Worm (Caenorhabditis elegans): ENCODE measurements around the gene col-37.
A peak's percentile ranks its signal among the peaks of the same experiment; 100 is the strongest.

col-37 gene

ce11 chrV:12188830-12189229 is 21.3 kb upstream of the col-37 start:
- TF ChIP-seq elt-1 (tag; optimal IDR thresholded peaks at IDR 0.05) (no peak), pha-4 (tag; optimal IDR thresholded peaks at IDR 0.05) (peak; percentile 76), ceh-28 (tag; optimal IDR thresholded peaks at IDR 0.05) (no peak)

- TF ChIP-seq lin-15B (tag; optimal IDR thresholded peaks at IDR 0.05) (no peak), pha-4 (tag; optimal IDR thresholded peaks at IDR 0.05) (peak; percentile 91)
Measured at ce11 chrV:12187344-12187743, 19.8 kb upstream of the col-37 start, which contains the start of gene ZK863.8. TSS of gene ZK863.8 (minus strand) at chrV:12187516.

DNA sequence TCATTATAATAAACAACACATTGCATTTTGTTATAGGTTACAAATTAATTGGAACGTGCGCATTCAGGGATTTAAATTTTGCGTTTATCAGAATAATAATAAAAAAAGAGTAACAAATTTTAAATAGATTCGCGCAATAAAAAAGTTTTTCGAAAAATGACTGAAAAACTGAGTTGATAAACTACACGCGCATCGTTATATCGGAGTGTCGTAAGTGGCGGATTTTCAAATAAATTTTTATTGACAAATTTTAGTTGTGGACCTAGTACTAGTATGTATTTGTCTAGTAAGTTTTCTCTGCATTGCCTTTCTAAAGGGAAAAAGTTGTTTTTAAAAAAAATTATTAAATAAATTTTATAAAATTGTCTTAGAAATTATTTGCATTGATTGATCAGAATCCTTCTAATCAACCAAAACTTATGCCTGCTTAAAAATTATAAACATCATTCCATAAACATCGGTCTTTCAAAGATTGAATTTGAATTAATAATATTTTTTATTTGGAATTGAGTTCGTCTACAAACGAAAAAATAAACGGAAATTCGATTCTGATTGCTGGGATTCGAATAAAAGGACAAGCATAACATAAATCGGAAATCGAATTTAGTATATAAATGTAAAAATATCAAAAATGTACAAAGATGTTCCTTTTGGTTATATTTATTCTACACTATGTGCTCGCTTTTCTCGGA is 16.9 kb upstream of the col-37 start, which contains the start of gene srd-4:
Gene srd-4 (plus strand): TSS at position 642 of the 692 bp plus-strand sequence.
- TF ChIP-seq R02D3.7 (tag; optimal IDR thresholded peaks at IDR 0.05) (no peak), elt-2 (tag; optimal IDR thresholded peaks at IDR 0.05) (no peak), nhr-67 (tag; optimal IDR thresholded peaks at IDR 0.05) (no peak), nhr-12 (tag; optimal IDR thresholded peaks at IDR 0.05) (no peak), nhr-43 (tag; optimal IDR thresholded peaks at IDR 0.05; ENCODE audit: poor library complexity, severe bottlenecking) (no peak), egl-5 (tag; optimal IDR thresholded peaks at IDR 0.05) (no peak), lin-15B (tag; optimal IDR thresholded peaks at IDR 0.05) (peak; percentile 4), unc-39 (tag; optimal IDR thresholded peaks at IDR 0.05) (no peak), nfya-1 (tag; optimal IDR thresholded peaks at IDR 0.05; ENCODE audit: insufficient read depth) (no peak), skn-1 (tag; optimal IDR thresholded peaks at IDR 0.05) (no peak), ceh-9 (tag; optimal IDR thresholded peaks at IDR 0.05) (no peak), jun-1 (tag; optimal IDR thresholded peaks at IDR 0.05) (no peak), nhr-23 (tag; optimal IDR thresholded peaks at IDR 0.05) (peak; percentile 0), aly-2 (tag; optimal IDR thresholded peaks at IDR 0.05) (no peak), mml-1 (tag; optimal IDR thresholded peaks at IDR 0.05) (no peak), egl-27 (tag; optimal IDR thresholded peaks at IDR 0.05) (no peak)

- TF ChIP-seq pqm-1 (tag; optimal IDR thresholded peaks at IDR 0.05) (no peak), egl-27 (tag; optimal IDR thresholded peaks at IDR 0.05) (no peak), elt-1 (tag; optimal IDR thresholded peaks at IDR 0.05) (no peak), nhr-67 (tag; optimal IDR thresholded peaks at IDR 0.05) (no peak), nhr-23 (tag; optimal IDR thresholded peaks at IDR 0.05) (no peak), nhr-28 (tag; optimal IDR thresholded peaks at IDR 0.05) (no peak), eor-1 (tag; optimal IDR thresholded peaks at IDR 0.05) (no peak), nhr-11 (tag; optimal IDR thresholded peaks at IDR 0.05) (no peak), mml-1 (tag; optimal IDR thresholded peaks at IDR 0.05) (no peak)
Measured at ce11 chrV:12183854-12184253, 16.3 kb upstream of the col-37 start, which contains the start of gene usip-1. TSS of gene usip-1 (minus strand) at chrV:12184194.

DNA sequence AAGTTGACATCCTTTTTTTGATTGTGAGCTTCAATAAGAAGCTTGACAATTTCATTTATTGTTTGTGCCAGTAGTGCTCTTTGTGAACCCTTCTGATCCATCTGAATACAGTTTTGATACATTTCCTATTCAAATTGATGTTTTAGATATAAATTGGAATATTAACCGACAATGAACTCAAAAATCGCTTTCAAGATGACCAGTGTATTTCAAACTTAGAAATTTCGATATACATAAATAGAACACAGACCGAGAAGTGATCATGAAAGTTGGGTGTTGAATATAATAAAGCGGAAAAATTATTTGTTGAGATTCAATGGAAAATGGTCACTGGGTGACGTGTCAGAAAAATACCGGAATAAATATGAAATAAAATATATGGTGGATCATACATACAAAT is 13.8 kb upstream of the col-37 start, which contains the start of gene elpc-3:
Gene elpc-3 (minus strand): TSS at position 101 of the 400 bp plus-strand sequence.
- TF ChIP-seq zag-1 (tag; optimal IDR thresholded peaks at IDR 0.05): no peak
- no peak for TF ChIP-seq ceh-82 (tag; optimal IDR thresholded peaks at IDR 0.05)
- TF ChIP-seq daf-12 (tag; optimal IDR thresholded peaks at IDR 0.05): no peak
- TF ChIP-seq nhr-43 (tag; optimal IDR thresholded peaks at IDR 0.05; ENCODE audit: poor library complexity, severe bottlenecking): no peak
- no peak for TF ChIP-seq fkh-10 (GFP tag; optimal IDR thresholded peaks at IDR 0.05)

DNA sequence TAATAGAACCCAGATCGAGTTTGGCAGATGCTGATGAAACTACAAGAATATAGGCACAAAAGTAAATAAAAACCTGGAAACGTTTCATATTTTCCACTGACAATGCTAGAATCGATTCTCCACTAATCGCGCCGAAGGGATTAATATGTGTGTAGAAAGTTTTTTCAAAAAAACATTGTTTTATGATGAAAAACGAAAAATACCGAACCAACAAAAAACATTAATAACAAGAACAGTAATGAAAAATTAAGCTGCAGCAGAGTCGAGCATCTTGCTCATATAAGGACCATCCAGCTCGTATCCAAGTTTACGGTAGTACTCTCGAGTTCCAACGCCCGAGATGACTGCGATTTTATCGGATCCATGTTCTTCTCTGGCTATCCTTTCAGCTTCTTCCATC is 11.8 kb upstream of the col-37 start, which contains the start of gene clec-224:
Gene clec-224 (minus strand): TSS at position 101 of the 400 bp plus-strand sequence.
- TF ChIP-seq egl-27 (tag; optimal IDR thresholded peaks at IDR 0.05) (no peak), nhr-12 (tag; optimal IDR thresholded peaks at IDR 0.05) (no peak), nhr-28 (tag; optimal IDR thresholded peaks at IDR 0.05) (no peak), jun-1 (tag; optimal IDR thresholded peaks at IDR 0.05) (no peak), unc-62 (GFP tag; optimal IDR thresholded peaks at IDR 0.05) (no peak)

- TF ChIP-seq nhr-12 (tag; optimal IDR thresholded peaks at IDR 0.05) (no peak), elt-1 (tag; optimal IDR thresholded peaks at IDR 0.05) (no peak), aly-2 (tag; optimal IDR thresholded peaks at IDR 0.05) (no peak), nhr-23 (tag; optimal IDR thresholded peaks at IDR 0.05) (no peak), nhr-67 (tag; optimal IDR thresholded peaks at IDR 0.05) (no peak), fkh-10 (GFP tag; optimal IDR thresholded peaks at IDR 0.05) (no peak), nfya-1 (tag; optimal IDR thresholded peaks at IDR 0.05; ENCODE audit: insufficient read depth) (no peak), elt-3 (tag; optimal IDR thresholded peaks at IDR 0.05) (no peak), pqm-1 (tag; optimal IDR thresholded peaks at IDR 0.05) (no peak), ztf-4 (tag; optimal IDR thresholded peaks at IDR 0.05) (no peak), sea-2 (GFP tag; optimal IDR thresholded peaks at IDR 0.05) (no peak), fos-1 (tag; optimal IDR thresholded peaks at IDR 0.05) (no peak), tbx-2 (tag; optimal IDR thresholded peaks at IDR 0.05) (no peak), nhr-25 (tag; optimal IDR thresholded peaks at IDR 0.05) (no peak), jun-1 (tag; optimal IDR thresholded peaks at IDR 0.05) (no peak), lsy-12 (tag; optimal IDR thresholded peaks at IDR 0.05) (no peak), nhr-237 (tag; optimal IDR thresholded peaks at IDR 0.05) (no peak)
Measured at ce11 chrV:12170114-12170513, 2.6 kb upstream of the col-37 start, which contains the start of gene ZK863.1. TSS of gene ZK863.1 (minus strand) at chrV:12170214.

All from whole organism, L3 larva.